Worm (Caenorhabditis elegans): ENCODE measurements around the gene cdc-50.B.

Gene cdc-50.B

DNA sequence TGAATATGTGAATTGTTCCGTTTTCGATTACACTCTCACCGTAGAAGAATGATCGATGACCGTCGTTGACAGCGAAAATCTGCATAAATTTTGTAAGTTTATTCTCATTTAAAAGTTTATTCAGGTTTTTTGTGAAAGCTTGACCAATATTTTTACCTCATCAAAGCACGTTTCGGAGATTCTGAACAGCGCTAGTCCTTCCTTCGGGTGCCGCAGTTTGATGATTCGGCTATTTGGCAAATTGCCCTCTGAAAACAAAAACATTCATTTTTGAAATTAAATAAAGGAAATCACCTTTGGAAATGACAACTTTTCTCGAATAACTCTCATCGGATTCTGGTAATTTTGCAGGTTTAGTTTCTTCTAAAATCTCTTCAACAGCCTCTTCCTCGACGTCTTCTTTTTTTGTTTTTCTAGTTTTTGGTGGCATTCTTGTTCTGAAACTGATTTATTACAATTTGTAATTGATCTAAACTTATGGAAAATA is 23.7 kb upstream of the cdc-50.B start, which contains the start of gene F21D5.6 (continued):
- TF ChIP-seq him-1 (tag; optimal IDR thresholded peaks at IDR 0.05) (no peak), rcor-1 (GFP tag; IDR thresholded peaks at IDR 0.05) (no peak), bed-2 (GFP tag; IDR thresholded peaks at IDR 0.05) (no peak), repo-1 (tag; optimal IDR thresholded peaks at IDR 0.05) (peak; percentile 56), dpff-1 (tag; optimal IDR thresholded peaks at IDR 0.05) (peak; percentile 47), nhr-80 (tag; optimal IDR thresholded peaks at IDR 0.05) (no peak), ceh-91 (GFP tag; IDR thresholded peaks at IDR 0.05) (no peak), lin-35 (GFP tag; optimal IDR thresholded peaks at IDR 0.05) (peak in 1 of 3 experiments; percentile 48), cebp-1 (GFP tag; IDR thresholded peaks at IDR 0.05) (no peak), cebp-1 (tag; optimal IDR thresholded peaks at IDR 0.05) (peak; percentile 13), snpc-1.3 (tag; optimal IDR thresholded peaks at IDR 0.05; ENCODE audit: insufficient read depth) (no peak), attf-6 (GFP tag; IDR thresholded peaks at IDR 0.05) (no peak), nhr-27 (tag; optimal IDR thresholded peaks at IDR 0.05) (no peak), hlh-26 (GFP tag; conservative IDR thresholded peaks at IDR 0.05) (no peak), atf-7 (tag; optimal IDR thresholded peaks at IDR 0.05) (no peak), nfyb-1 (GFP tag; IDR thresholded peaks at IDR 0.05) (peak; percentile 57; the same call in 1 of the 2 replicates), mcd-1 (GFP tag; IDR thresholded peaks at IDR 0.05) (no peak), ztf-22 (GFP tag; optimal IDR thresholded peaks at IDR 0.05) (no peak), Y95B8A.8 (GFP tag; IDR thresholded peaks at IDR 0.05) (no peak), F37B4.10 (GFP tag; IDR thresholded peaks at IDR 0.05) (no peak), C17E4.6 (GFP tag; IDR thresholded peaks at IDR 0.05) (no peak), snpc-3.4 (tag; optimal IDR thresholded peaks at IDR 0.05) (peak; percentile 8), ZK185.1 (tag; optimal IDR thresholded peaks at IDR 0.05; ENCODE audit: poor library complexity, severe bottlenecking) (no peak), gei-17 (GFP tag; optimal IDR thresholded peaks at IDR 0.05) (no peak), snpc-1.1 (tag; optimal IDR thresholded peaks at IDR 0.05; ENCODE audit: insufficient read depth) (no peak), Y67H2A.10 (GFP tag; conservative IDR thresholded peaks at IDR 0.05) (no peak), die-1 (tag; optimal IDR thresholded peaks at IDR 0.05) (no peak), ceh-40 (GFP tag; IDR thresholded peaks at IDR 0.05) (no peak)

DNA sequence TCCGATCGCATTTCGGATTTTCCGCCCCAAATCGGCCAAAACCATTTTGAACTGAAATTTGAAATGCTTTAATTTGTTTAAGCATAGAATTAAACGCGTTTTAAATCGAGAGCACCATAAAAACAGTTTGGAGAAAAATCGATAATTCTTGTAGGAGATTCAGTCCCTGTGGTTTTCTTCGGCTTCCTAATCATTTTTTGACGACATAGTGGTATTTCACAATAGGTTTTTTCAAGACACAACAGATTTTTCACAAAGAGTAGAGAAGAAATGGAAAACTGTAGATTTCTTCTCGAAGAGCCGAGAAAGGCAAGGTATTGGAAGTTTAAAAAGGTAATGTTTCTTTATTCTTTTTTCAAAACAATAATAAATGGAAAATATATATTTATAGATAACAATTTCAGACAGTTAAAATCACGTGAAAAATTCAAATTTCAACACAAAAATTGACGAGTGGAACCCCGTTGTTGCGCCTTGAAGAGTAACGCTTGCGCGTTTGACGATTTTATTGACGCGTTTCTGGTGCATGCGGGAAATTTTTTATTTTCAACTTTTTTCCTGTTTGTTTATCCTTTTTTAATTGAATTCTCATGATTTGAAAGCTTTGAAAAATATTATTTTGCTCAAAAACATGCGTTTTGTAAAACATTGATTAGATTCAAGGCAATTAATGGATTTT is 20.9 kb upstream of the cdc-50.B start, which contains the start of gene F21D5.7:
Gene F21D5.7 (minus strand): TSS at position 51 of the 679 bp plus-strand sequence.
- TF ChIP-seq ceh-100 (GFP tag; IDR thresholded peaks at IDR 0.05) (no peak), tbp1 (GFP tag; optimal IDR thresholded peaks at IDR 0.05) (peak; percentile 55), nhr-90 (tag; optimal IDR thresholded peaks at IDR 0.05) (no peak), tlf-1 (GFP tag; optimal IDR thresholded peaks at IDR 0.05) (peak; percentile 60), F57C9.4 (tag; optimal IDR thresholded peaks at IDR 0.05) (no peak), ztf-26 (tag; optimal IDR thresholded peaks at IDR 0.05) (no peak), repo-1 (tag; optimal IDR thresholded peaks at IDR 0.05) (peak; percentile 30), ZK185.1 (tag; optimal IDR thresholded peaks at IDR 0.05; ENCODE audit: poor library complexity, severe bottlenecking) (peak; percentile 63), unc-62 (GFP tag; optimal IDR thresholded peaks at IDR 0.05) (peak; percentile 24), nhr-179 (tag; optimal IDR thresholded peaks at IDR 0.05) (no peak), cebp-1 (GFP tag; IDR thresholded peaks at IDR 0.05) (peak; percentile 22; the same call in 1 of the 2 replicates), cebp-1 (tag; optimal IDR thresholded peaks at IDR 0.05) (peak; percentile 93), efl-1 (GFP tag; optimal IDR thresholded peaks at IDR 0.05) (peak; percentile 37), madf-8 (GFP tag; conservative IDR thresholded peaks at IDR 0.05) (peak; percentile 36), ztf-25 (GFP tag; IDR thresholded peaks at IDR 0.05) (no peak), Y95B8A.8 (GFP tag; IDR thresholded peaks at IDR 0.05) (no peak), lin-54 (GFP tag; optimal IDR thresholded peaks at IDR 0.05) (peak; percentile 89), him-1 (tag; optimal IDR thresholded peaks at IDR 0.05) (no peak), hmg-1.2 (GFP tag; IDR thresholded peaks at IDR 0.05) (peak; percentile 52), mes-4 (tag; optimal IDR thresholded peaks at IDR 0.05) (no peak), nfya-2 (GFP tag; IDR thresholded peaks at IDR 0.05) (no peak), T07F8.4 (tag; optimal IDR thresholded peaks at IDR 0.05) (no peak), hlh-12 (tag; optimal IDR thresholded peaks at IDR 0.05) (no peak), zim-3 (tag; optimal IDR thresholded peaks at IDR 0.05) (no peak), egl-44 (GFP tag; IDR thresholded peaks at IDR 0.05) (no peak)

Data from whole organism, young adult.